Worm (Caenorhabditis elegans): ENCODE results near the gene grl-24.
A peak's percentile ranks its signal among the peaks of the same experiment; 100 is the strongest.

Gene grl-24

DNA sequence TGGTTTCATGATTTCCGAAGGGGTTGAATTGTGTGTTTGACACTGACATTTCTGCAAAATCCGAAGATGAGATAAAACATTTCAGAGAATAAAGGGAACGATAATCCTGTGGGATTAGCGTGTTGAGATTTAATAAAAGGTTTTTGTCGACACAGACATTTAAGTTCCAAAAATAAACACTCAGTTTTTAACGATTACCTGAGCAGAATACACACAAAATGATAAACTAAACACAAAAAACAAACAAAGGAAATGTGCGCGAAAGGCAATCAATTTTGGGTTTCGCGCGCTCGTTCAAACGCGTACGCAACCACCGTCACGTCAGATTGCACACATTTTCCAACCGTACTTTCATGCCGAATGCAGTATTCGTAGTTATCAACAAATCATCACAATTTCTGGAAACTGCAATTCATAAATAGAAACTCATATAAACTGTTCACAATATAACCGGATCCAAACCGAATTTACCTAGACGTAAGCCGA is 14.4 kb downstream of the grl-24 start, which contains the start of gene rif-1.1:
rif-1.1 (minus strand) TSS at position 51 of the 486 bp plus-strand sequence.
- TF ChIP-seq egl-5 (tag; optimal IDR thresholded peaks at IDR 0.05), result no peak
- TF ChIP-seq skn-1 (tag; optimal IDR thresholded peaks at IDR 0.05), result no peak
- no peak for TF ChIP-seq eor-1 (tag; optimal IDR thresholded peaks at IDR 0.05)
- TF ChIP-seq nhr-67 (tag; optimal IDR thresholded peaks at IDR 0.05), result no peak
- no peak for TF ChIP-seq ztf-11 (tag; optimal IDR thresholded peaks at IDR 0.05)
- no peak for TF ChIP-seq zag-1 (tag; optimal IDR thresholded peaks at IDR 0.05)
- TF ChIP-seq fkh-2 (tag; optimal IDR thresholded peaks at IDR 0.05), result no peak
- no peak for TF ChIP-seq nhr-77 (tag; optimal IDR thresholded peaks at IDR 0.05)
- no peak for TF ChIP-seq nhr-12 (tag; optimal IDR thresholded peaks at IDR 0.05)
- TF ChIP-seq nhr-43 (tag; optimal IDR thresholded peaks at IDR 0.05; ENCODE audit: poor library complexity, severe bottlenecking), result no peak
- TF ChIP-seq ama-1 (optimal IDR thresholded peaks at IDR 0.05), result no peak
- TF ChIP-seq tbx-2 (tag; optimal IDR thresholded peaks at IDR 0.05), result no peak
- TF ChIP-seq ceh-82 (tag; optimal IDR thresholded peaks at IDR 0.05), result no peak
- peak; percentile 27 for TF ChIP-seq lin-15B (tag; optimal IDR thresholded peaks at IDR 0.05)
- TF ChIP-seq jun-1 (tag; optimal IDR thresholded peaks at IDR 0.05), result no peak
- no peak for TF ChIP-seq fos-1 (tag; optimal IDR thresholded peaks at IDR 0.05)
- TF ChIP-seq lin-39 (tag; optimal IDR thresholded peaks at IDR 0.05), result peak; percentile 45
- TF ChIP-seq nhr-25 (tag; optimal IDR thresholded peaks at IDR 0.05), result peak; percentile 10
- TF ChIP-seq aly-2 (tag; optimal IDR thresholded peaks at IDR 0.05), result no peak
- TF ChIP-seq nfya-1 (tag; optimal IDR thresholded peaks at IDR 0.05; ENCODE audit: insufficient read depth), result peak; percentile 65
- no peak for TF ChIP-seq lsy-12 (tag; optimal IDR thresholded peaks at IDR 0.05)
- no peak for TF ChIP-seq ceh-28 (tag; optimal IDR thresholded peaks at IDR 0.05)
- TF ChIP-seq ztf-4 (tag; optimal IDR thresholded peaks at IDR 0.05), result no peak
- TF ChIP-seq pha-4 (tag; optimal IDR thresholded peaks at IDR 0.05), result peak; percentile 92
- TF ChIP-seq egl-27 (tag; optimal IDR thresholded peaks at IDR 0.05), result no peak
- TF ChIP-seq nhr-76 (tag; optimal IDR thresholded peaks at IDR 0.05), result no peak
- TF ChIP-seq mml-1 (tag; optimal IDR thresholded peaks at IDR 0.05), result no peak
- TF ChIP-seq mdl-1 (tag; optimal IDR thresholded peaks at IDR 0.05), result no peak
- no peak for TF ChIP-seq elt-1 (tag; optimal IDR thresholded peaks at IDR 0.05)
- TF ChIP-seq pqm-1 (tag; optimal IDR thresholded peaks at IDR 0.05), result no peak
- TF ChIP-seq hmg-11 (tag; optimal IDR thresholded peaks at IDR 0.05), result no peak
- TF ChIP-seq elt-2 (tag; optimal IDR thresholded peaks at IDR 0.05), result peak; percentile 36
- no peak for TF ChIP-seq nhr-11 (tag; optimal IDR thresholded peaks at IDR 0.05)
- no peak for TF ChIP-seq snpc-4 (tag; optimal IDR thresholded peaks at IDR 0.05)
- TF ChIP-seq nhr-23 (tag; optimal IDR thresholded peaks at IDR 0.05), result peak; percentile 18
- no peak for TF ChIP-seq elt-3 (tag; optimal IDR thresholded peaks at IDR 0.05)

DNA sequence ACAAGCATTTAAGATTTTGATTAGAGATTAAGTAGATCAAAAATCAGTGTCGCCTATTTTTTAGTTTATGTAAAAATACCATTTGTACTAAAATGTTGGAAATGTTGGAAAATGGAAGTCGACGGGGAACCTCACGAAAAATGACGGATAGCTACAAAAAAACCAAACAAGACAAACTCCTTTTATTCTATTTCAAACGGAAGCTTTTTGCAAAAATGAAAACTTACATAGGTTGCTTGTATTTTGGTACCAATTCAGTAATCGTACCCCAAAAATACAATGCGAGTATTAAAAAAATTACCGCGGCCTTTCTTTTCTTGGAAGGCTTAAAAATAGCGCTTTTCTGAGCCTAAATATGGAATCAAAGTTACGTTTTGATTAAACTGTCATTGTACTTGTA is 21.6 kb downstream of the grl-24 start:
- TF ChIP-seq egl-5 (tag; optimal IDR thresholded peaks at IDR 0.05), result no peak
- no peak for TF ChIP-seq ceh-9 (tag; optimal IDR thresholded peaks at IDR 0.05)

ce11 chrIV:17453200-17453599 is 22.4 kb downstream of the grl-24 start:
- TF ChIP-seq unc-39 (tag; optimal IDR thresholded peaks at IDR 0.05) (no peak), elt-1 (tag; optimal IDR thresholded peaks at IDR 0.05) (no peak), fos-1 (tag; optimal IDR thresholded peaks at IDR 0.05) (no peak), sea-2 (GFP tag; optimal IDR thresholded peaks at IDR 0.05) (no peak), fkh-10 (GFP tag; optimal IDR thresholded peaks at IDR 0.05) (no peak), mml-1 (tag; optimal IDR thresholded peaks at IDR 0.05) (no peak), nhr-11 (tag; optimal IDR thresholded peaks at IDR 0.05) (no peak), nhr-12 (tag; optimal IDR thresholded peaks at IDR 0.05) (no peak), jun-1 (tag; optimal IDR thresholded peaks at IDR 0.05) (no peak), snpc-4 (tag; optimal IDR thresholded peaks at IDR 0.05) (no peak), eor-1 (tag; optimal IDR thresholded peaks at IDR 0.05) (no peak), ztf-11 (tag; optimal IDR thresholded peaks at IDR 0.05) (no peak), R02D3.7 (tag; optimal IDR thresholded peaks at IDR 0.05) (no peak), egl-27 (tag; optimal IDR thresholded peaks at IDR 0.05) (no peak), ceh-16 (tag; optimal IDR thresholded peaks at IDR 0.05) (no peak), elt-3 (tag; optimal IDR thresholded peaks at IDR 0.05) (no peak), ceh-82 (tag; optimal IDR thresholded peaks at IDR 0.05) (no peak), nhr-23 (tag; optimal IDR thresholded peaks at IDR 0.05) (no peak), lin-15B (tag; optimal IDR thresholded peaks at IDR 0.05) (no peak)

Data from whole organism, L3 larva.